Worm (Caenorhabditis elegans) whole organism, L2 larva: ENCODE measurements around the gene blos-7.

ENCODE experiments used
- ama-1 ChIP-seq: fragments of 150-350 bp; optimal IDR thresholded peaks from 2 replicates; lab custom pipeline; 2018; ENCODE audit warnings: inconsistent platforms
- ceh-82 ChIP-seq: fragments of 150-350 bp; optimal IDR thresholded peaks from 2 replicates; lab custom pipeline; 2014; ENCODE audit warnings: missing biosample characterization, missing genetic modification characterization
- nhr-12 ChIP-seq: fragments of 150-350 bp; optimal IDR thresholded peaks from 2 replicates; lab custom pipeline; 2014; ENCODE audit warnings: missing biosample characterization, missing genetic modification characterization
- sma-3 ChIP-seq: sonication (generic microtip); optimal IDR thresholded peaks from 2 replicates; lab custom pipeline; 2016; ENCODE audit warnings: missing genetic modification reagents, missing genetic modification characterization, missing compliant biosample characterization
- snpc-4 ChIP-seq: fragments of 150-350 bp; optimal IDR thresholded peaks from 2 replicates; lab custom pipeline; 2014; ENCODE audit warnings: missing biosample characterization, missing genetic modification characterization
- unc-39 ChIP-seq: fragments of 150-350 bp; optimal IDR thresholded peaks from 2 replicates; lab custom pipeline; 2014; ENCODE audit warnings: missing biosample characterization, missing genetic modification characterization

DNA sequence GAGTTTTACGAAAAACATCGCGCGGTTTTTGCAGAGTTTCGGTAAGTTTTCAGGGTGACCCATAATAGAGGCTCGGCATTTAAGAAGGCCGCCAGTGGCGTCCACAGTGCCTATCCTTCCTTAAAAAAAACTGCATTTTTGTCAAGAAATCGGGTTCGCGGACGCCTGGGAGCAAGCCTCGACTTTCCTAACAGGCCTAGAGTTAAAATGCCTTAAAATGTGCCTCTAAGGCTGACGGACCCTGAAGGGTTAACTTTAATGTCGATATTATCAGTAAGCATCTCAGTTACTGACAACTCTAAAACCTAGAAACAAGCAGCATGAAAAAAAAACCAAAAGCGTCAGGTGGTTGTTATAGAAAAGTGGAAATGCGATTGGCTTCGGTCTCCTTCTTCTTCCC, 23.5 kb downstream of the blos-7 start:
- TF ChIP-seq unc-39 (tag; lab: Kevin White, UChicago): no peak
- TF ChIP-seq nhr-12 (tag; lab: Kevin White, UChicago): no peak
- TF ChIP-seq ceh-82: no peak
- TF ChIP-seq ama-1 (lab: Kevin White, UChicago): no peak
- TF ChIP-seq sma-3 (GFP tag; lab: Kevin White, UChicago): no peak
- TF ChIP-seq snpc-4: no peak
